Fruit fly (Drosophila melanogaster): Measurements from ENCODE around the gene CG14011.

DNA sequence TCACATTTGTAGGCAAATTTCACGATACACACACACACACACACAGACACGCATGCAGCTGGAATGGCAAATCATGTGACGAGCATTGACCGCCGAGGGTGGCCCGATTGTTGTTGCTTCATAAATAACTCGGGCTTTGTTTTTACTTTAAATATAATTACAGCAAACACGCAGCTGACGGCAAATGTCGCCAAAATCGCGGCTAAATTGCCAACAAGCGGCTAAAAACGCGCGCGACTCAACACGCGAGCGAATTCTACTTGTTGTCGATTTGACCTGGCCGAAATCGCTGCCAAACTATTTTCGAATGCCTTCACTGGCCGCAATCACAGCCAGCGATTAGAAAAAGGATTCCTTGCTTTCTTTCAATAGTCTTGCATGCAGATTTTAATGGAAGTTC, 36.3 kb upstream of the CG14011 start:
- TF ChIP-seq eg (GFP tag; IDR thresholded peaks at IDR 0.05) (no peak), fd59A (GFP tag; optimal IDR thresholded peaks at IDR 0.05) (no peak), lz (GFP tag; optimal IDR thresholded peaks at IDR 0.05) (no peak), Eip78C (GFP tag) (no peak), CG6276 (GFP tag; optimal IDR thresholded peaks at IDR 0.05) (no peak), Hr39 (GFP tag; optimal IDR thresholded peaks at IDR 0.05) (no peak), CG6792 (GFP tag; optimal IDR thresholded peaks at IDR 0.05) (no peak), salr (GFP tag; optimal IDR thresholded peaks at IDR 0.05) (no peak), net (GFP tag; optimal IDR thresholded peaks at IDR 0.05) (no peak), CG11762 (GFP tag; optimal IDR thresholded peaks at IDR 0.05; ENCODE audit: insufficient read depth) (no peak), Gug (GFP tag; IDR thresholded peaks at IDR 0.05) (no peak), dsx (GFP tag; optimal IDR thresholded peaks at IDR 0.05; ENCODE audit: poor library complexity, severe bottlenecking) (no peak), Sox14 (GFP tag; optimal IDR thresholded peaks at IDR 0.05) (no peak)
